Worm (Caenorhabditis elegans): ENCODE data around the gene stdh-1.

Gene stdh-1

DNA sequence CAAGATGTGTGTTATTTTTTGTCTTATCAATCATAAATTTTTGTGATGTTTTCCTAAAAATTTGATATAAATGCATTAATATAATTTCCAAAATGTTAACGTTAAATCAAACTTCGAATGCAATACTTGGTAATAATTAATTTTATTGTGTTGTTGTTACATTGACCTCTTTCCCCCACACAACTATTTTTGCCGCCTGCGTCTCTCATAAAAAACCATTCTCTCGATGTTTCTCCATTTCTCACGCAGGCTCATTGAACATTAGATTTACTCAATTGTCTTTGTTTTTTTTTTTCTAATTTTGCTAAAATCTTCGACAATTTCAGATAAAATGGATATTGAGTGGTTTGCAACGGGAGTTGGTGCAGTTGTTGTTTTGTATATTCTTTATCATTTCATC is at the start of gene stdh-1:
Gene stdh-1 (plus strand): TSS at position 327 of the 400 bp plus-strand sequence.
- no peak for TF ChIP-seq unc-62 (GFP tag; optimal IDR thresholded peaks at IDR 0.05)

DNA sequence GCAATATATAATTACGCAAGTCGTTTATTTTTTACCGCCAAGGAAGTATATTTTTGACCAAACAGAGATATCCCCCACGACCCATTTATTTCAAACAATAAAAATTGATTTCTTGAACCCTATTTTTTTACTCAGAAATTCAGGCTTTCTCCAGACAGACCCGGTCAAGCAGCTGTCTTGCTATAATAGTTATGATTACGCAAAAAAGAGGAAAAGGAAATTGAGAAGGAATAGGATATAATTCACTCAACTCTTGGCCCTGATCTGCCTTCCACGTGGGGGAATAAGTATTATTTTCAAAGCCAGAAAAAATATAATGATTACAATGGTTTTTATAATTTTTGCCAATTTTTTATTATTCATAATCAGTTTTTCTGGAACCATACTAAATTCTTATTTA is 49.2 kb upstream of the stdh-1 start, which contains the start of gene srx-136:
Gene srx-136 (plus strand): TSS at position 301 of the 400 bp plus-strand sequence.
- no peak for TF ChIP-seq unc-62 (GFP tag; optimal IDR thresholded peaks at IDR 0.05)

DNA sequence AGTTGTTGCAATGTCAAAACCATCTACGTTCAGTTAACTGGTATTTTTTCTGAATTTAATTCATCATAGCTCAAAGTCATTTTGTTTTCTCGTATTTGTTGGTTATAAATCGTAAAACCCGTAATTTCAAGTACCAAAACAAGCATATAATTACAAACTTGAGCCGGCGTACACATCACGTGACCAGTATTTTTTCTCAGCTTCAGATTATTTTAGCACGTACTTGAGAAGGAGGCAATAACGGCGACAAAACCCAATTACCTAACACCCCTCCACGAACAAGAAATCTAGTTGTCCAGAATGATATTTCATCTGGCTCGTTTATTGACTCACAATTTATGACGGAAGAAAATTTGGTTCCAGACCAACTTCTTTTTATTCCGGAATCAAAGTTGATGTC is 47.4 kb upstream of the stdh-1 start, which contains the start of gene srx-135:
Gene srx-135 (plus strand): TSS at position 301 of the 400 bp plus-strand sequence.
- TF ChIP-seq unc-62 (GFP tag; optimal IDR thresholded peaks at IDR 0.05), result no peak

DNA sequence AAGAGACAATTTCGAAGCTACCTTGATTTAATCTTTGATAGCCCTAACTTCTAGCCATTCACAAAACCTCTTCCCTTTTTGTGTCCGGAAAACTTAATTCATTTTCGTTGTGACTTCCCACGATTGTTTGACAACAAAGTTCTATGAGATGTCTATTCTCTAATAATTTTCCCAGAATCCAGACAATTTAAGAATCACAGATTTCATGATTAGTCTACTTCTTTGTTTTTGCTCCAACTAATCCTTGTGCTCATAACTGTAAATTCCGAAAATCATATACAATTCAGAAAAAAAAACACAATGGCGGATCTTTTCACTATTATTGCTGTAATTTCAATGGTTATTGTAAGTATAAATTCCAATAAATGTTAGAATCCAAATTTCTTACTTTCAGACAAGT is 43.8 kb upstream of the stdh-1 start, which contains the start of gene srx-137:
Gene srx-137 (plus strand): TSS at position 301 of the 400 bp plus-strand sequence.
- no peak for TF ChIP-seq unc-62 (GFP tag; optimal IDR thresholded peaks at IDR 0.05)

DNA sequence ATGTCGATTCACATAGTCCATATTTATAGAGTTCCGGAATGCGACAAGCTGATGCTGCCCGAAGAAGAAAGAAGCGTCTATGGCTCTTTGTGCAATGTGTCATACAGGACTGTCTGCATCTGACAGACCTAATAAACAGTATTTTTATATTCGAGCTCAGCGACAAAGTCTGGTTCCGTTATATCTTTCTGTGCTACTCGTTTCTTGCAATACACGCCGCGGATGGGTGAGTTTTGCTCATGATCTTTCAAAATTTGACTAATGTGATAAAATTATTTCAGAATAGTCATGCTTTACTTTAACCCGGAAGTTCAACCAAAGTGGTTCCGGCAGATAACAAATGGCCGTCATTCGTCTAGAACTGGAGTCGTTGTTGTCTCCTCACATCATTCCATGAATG is 42.6 kb upstream of the stdh-1 start:
- TF ChIP-seq unc-62 (GFP tag; optimal IDR thresholded peaks at IDR 0.05), result no peak

DNA sequence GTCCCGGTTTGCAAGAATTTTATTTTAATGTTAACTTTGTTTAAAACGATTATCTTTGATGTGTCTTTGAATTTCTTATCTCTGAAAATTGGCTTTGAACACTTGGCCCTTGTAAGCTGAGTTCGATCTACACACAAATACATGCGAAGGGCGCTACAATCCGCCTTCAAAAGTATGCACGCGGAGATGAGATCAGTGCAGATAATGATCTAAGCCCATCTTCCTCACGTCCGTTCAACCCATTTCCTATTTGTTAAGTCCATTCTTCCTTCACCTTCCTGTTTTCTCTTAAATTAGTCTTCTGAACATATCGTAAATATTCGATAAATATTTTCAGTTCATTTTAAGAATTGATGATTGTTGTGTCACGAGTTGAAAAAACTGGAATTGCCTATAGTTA is 39.9 kb upstream of the stdh-1 start, which contains the start of gene nhr-175:
Gene nhr-175 (plus strand): TSS at position 339 of the 400 bp plus-strand sequence.
- TF ChIP-seq unc-62 (GFP tag; optimal IDR thresholded peaks at IDR 0.05), result no peak

DNA sequence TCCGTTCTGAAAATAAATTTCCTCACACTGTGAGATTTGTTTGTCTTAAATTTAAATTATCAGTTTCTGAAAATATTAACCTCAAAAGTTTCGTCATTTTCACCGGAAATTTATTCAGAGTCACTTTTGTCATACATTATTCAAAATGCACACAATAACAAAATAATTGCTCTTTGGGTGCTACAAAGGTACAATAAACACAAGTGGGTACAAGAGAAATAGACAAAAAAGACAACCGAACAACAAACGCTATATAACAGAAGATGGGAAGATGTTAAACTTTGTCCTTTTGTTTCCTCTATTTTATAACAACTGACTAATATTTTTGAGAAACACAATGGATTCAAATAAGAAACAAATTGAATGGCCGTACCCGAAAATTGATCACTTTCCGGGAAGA is 36.7 kb upstream of the stdh-1 start:
- no peak for TF ChIP-seq unc-62 (GFP tag; optimal IDR thresholded peaks at IDR 0.05)

DNA sequence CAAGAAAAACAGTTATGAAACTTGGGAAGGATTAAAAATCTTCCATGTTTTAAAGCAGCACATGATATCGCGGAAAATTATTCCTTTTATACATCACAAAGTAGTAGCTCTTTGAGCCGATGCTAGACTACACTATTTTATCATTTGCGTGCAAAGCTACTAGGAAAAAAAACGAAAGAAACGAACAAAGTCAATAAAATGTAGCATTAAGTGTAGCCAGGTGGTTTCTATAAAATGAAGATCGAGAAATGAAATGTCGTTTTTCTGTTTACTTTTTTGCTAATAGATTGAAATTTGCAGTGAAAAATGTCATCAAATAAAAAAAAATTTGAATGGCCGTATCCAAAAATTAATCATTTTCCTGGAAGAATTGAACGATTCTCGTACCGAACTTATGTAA is 33.4 kb upstream of the stdh-1 start, which contains the start of gene cpt-5:
Gene cpt-5 (plus strand): TSS at position 301 of the 400 bp plus-strand sequence.
- no peak for TF ChIP-seq unc-62 (GFP tag; optimal IDR thresholded peaks at IDR 0.05)

DNA sequence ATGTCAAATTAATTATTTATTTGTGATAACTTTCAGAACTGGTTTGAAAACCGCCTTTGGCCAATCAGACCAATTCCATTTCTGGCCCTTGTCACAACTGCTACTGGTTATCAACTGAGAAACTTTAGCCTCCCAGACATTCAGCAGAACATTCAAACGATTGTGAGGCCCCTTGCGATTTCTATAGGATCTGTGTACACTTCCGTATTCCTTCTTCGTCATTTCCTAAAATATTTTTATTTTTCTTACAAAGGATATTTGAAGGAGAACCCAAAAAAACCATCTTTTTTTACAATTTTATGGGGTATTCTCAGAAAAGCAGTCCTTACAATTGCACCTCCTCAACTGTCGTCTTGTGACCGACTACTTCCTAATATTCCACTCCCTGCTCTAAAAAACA is 33.0 kb upstream of the stdh-1 start:
- TF ChIP-seq unc-62 (GFP tag; optimal IDR thresholded peaks at IDR 0.05), result no peak

DNA sequence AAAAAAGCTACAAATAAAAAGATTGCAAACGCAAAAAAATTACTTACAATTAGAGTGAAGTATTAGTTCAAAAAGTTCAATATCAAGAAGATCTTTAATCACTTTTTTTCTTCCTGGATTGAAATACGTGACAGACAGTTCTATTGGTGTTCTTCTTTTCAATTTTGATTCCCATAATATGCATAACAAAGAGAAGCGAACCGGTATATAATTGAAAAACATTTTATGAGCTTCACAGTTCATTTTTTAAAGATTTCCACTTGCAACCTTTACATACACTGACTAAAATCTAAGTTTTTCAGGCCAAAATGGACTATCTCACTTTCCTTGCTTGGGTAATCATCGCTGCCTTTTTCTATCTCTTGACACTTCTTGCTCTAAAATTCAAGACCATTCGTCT is 29.8 kb upstream of the stdh-1 start, which contains the start of gene T22G5.1:
Gene T22G5.1 (plus strand): TSS at position 301 of the 400 bp plus-strand sequence.
- TF ChIP-seq unc-62 (GFP tag; optimal IDR thresholded peaks at IDR 0.05), result no peak

DNA sequence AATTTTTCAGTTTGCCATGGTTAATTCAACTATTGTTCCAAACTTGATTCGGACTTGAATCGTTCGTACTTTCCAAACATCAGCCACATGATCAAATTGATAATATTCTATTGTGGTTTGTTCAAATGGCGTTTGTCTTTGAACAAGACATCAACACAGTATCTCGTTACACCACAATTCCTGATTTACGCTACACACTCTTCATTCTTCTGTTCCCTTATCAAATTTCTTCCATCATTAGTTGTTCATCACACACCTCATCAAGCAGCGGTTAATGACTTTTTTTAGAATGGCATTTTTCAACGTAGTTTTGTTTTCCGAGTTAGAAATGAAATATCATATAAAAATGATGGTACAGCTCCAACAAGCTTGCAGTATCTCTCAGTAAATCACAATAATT is 28.1 kb upstream of the stdh-1 start:
- no peak for TF ChIP-seq unc-62 (GFP tag; optimal IDR thresholded peaks at IDR 0.05)

DNA sequence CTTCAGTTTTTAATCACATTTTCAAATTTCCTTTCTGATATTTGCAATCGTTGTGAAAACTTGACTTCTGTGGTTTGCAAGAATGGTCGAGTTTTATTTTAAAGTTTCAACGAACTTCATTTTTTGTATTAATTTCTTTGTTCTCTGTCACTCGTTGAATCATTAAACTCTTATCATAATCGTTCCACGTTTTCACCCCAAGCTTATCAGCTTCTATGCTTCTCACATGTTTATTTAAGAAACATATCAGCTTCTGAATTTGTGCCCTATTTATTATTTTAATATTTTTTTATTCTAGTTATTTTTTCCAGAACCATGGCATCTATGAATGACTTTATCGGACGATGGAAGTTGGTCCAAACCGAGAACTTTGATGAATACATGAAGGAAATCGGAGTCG is 27.1 kb upstream of the stdh-1 start, which contains the start of gene lbp-7:
Gene lbp-7 (plus strand): TSS at position 312 of the 400 bp plus-strand sequence.
- TF ChIP-seq unc-62 (GFP tag; optimal IDR thresholded peaks at IDR 0.05), result no peak

DNA sequence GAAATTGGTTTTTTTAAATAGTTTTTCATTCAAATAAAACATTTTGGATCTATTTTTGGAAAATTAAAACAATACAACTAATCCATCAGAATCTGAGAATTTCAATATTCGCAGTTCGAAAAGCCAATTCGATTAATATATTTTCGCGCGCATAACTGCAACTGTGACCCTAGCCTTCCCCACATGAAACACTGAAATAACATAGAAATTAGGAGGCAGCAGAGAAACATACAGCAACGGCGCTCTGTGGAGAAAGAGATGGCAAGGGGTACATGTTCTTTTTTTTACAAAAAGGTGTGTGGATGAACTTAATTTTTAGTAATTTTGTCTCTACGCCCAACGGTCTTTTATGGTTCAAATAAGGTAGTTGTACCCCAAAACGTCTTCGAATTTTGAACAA is 26.1 kb upstream of the stdh-1 start:
- no peak for TF ChIP-seq unc-62 (GFP tag; optimal IDR thresholded peaks at IDR 0.05)

DNA sequence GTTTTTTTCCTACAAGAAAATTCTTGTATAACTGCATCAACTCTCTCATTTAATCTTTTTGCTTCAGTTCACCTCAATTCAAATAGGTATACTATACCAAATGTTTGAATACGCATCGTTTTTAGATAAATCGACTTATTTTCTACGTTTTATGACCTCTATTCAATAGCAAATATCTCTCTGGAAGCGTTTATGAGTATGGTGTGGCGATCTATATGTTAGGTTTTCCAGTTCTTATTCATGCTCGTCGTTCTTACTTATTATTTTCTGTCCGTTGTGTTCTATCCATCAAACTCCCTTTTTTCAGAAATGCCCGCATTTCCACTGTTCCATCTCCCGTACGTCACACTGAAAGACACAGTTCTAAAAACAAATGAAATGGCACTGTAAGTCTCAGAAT is 25.7 kb upstream of the stdh-1 start, which contains the start of gene T22G5.3:
Gene T22G5.3 (plus strand): TSS at position 301 of the 400 bp plus-strand sequence.
- TF ChIP-seq unc-62 (GFP tag; optimal IDR thresholded peaks at IDR 0.05), result no peak

DNA sequence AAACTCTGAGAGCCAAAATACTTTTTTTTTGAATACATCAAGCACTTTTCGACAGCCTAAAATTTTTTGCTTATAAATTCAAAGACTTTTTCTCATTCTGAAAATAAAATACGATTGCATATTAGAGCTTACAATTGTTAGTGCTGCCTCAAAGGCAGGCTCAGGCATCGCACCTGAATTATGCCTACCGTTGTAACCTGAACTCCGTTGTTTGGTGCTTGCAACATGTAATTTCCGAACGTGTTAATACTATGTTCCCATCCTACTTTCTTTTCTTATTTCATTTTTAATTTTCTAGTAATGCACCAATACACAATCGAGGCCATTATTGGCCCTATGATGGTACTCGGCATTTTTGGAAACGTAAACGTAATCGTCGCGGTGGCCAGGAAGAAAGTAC is 18.9 kb upstream of the stdh-1 start, which contains the start of gene srsx-19:
Gene srsx-19 (plus strand): TSS at position 301 of the 400 bp plus-strand sequence.
- TF ChIP-seq unc-62 (GFP tag; optimal IDR thresholded peaks at IDR 0.05), result no peak

DNA sequence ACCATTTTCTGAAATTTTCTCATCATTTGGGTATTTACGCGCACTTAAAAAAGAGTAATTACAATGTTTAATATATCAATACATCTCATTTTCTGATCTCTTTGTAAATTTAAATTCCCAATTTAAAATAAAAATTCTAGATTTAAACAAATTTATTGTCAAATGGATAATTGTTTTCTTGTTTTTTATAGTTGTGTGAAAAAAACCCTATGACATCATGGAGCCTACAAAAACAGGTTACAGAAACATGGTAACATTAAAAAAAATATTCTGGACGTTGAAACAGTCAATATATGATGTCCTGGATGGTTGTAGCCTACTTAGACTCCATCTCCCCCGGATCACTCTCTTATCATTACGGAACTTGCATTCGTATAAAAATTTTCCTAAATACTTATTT is 16.8 kb upstream of the stdh-1 start, which contains the start of gene spp-12:
Gene spp-12 (plus strand): TSS at position 301 of the 400 bp plus-strand sequence.
- TF ChIP-seq unc-62 (GFP tag; optimal IDR thresholded peaks at IDR 0.05), result no peak

DNA sequence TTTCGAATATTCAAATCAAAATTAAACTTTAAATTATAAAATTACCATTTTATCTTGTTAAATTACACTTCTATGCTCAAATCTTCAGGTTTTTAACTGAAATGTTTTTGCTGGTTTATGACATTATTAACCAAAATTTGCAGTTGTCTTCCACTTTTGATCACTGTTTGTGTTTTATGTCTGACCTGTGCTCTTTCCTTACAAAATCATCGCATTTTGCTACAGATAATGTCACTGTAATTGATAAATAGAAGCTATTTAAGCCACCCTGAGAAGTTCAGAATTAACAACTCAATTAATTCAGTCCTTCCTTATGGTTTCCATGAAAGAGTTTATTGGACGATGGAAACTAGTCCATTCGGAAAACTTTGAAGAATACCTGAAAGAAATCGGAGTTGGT is 15.8 kb upstream of the stdh-1 start, which contains the start of gene lbp-8:
Gene lbp-8 (plus strand): TSS at position 301 of the 400 bp plus-strand sequence.
- no peak for TF ChIP-seq unc-62 (GFP tag; optimal IDR thresholded peaks at IDR 0.05)
